Fruit fly (Drosophila melanogaster) whole organism, larva: ENCODE measurements around the gene CG42709.
A peak's percentile ranks its signal among the peaks of the same experiment; 100 is the strongest.

Experiments
- noc ChIP-seq: fragments of 200-800 bp; sonication (Bioruptor generic); optimal IDR thresholded peaks from 3 replicates; lab custom pipeline; 2019; ENCODE audit warnings: missing biosample characterization, mild to moderate bottlenecking, missing genetic modification characterization, moderate library complexity

The CG42709 gene

dm6 chr3L:12843056-12843799 lies 53.2 kb downstream of the CG42709 start, which contains the start of gene nebu:
Gene nebu, minus strand, starts transcription at chr3L:12843106.
- peak; percentile 98 for TF ChIP-seq noc
